Fruit fly (Drosophila melanogaster) whole organism, embryonic: ENCODE measurements around the gene L2HGDH.

Source experiments
- ATbp ChIP-seq: fragments of 200-800 bp; sonication (Bioruptor generic); optimal IDR thresholded peaks from 2 replicates; lab custom pipeline; 2017; ENCODE audit warnings: missing biosample characterization, mild to moderate bottlenecking, missing genetic modification characterization, missing genetic modification reagents
- Aef1 ChIP-seq: fragments of 200-800 bp; sonication (Bioruptor generic); IDR thresholded peaks from 3 replicates; pipeline ENCODE4 v1.3.6; 2022; ENCODE audit warnings: missing biosample characterization, missing genetic modification characterization
- Atf-2 ChIP-seq: fragments of 200-800 bp; sonication (Bioruptor generic); optimal IDR thresholded peaks from 2 replicates; lab custom pipeline; 2016; ENCODE audit warnings: missing biosample characterization, missing genetic modification characterization
- C15 ChIP-seq: fragments of 200-800 bp; sonication (Bioruptor generic); IDR thresholded peaks from 3 replicates; pipeline ENCODE4 v1.3.6; 2022; ENCODE audit warnings: missing biosample characterization, missing genetic modification characterization
- CG11093 ChIP-seq: fragments of 200-800 bp; sonication (Bioruptor generic); IDR thresholded peaks from 3 replicates; pipeline ENCODE4 v1.3.6; 2022; ENCODE audit warnings: missing biosample characterization, missing genetic modification characterization
- CG11398 ChIP-seq: fragments of 200-800 bp; sonication (Bioruptor generic); optimal IDR thresholded peaks from 2 replicates; lab custom pipeline; 2016; ENCODE audit warnings: missing biosample characterization, missing genetic modification characterization
- CG11723 ChIP-seq: fragments of 200-800 bp; sonication (Bioruptor generic); optimal IDR thresholded peaks from 2 replicates; lab custom pipeline; 2017; ENCODE audit warnings: missing biosample characterization, mild to moderate bottlenecking, missing genetic modification characterization
- CG12071 ChIP-seq: fragments of 200-800 bp; sonication (Bioruptor generic); optimal IDR thresholded peaks from 3 replicates; lab custom pipeline; 2018; ENCODE audit warnings: missing biosample characterization, mild to moderate bottlenecking, missing genetic modification characterization
- CG12104 ChIP-seq: fragments of 200-800 bp; sonication (Bioruptor generic); optimal IDR thresholded peaks from 3 replicates; lab custom pipeline; 2016; ENCODE audit warnings: missing biosample characterization, missing genetic modification characterization
- CG13894 ChIP-seq: fragments of 200-800 bp; sonication (Bioruptor generic); optimal IDR thresholded peaks from 3 replicates; lab custom pipeline; 2018; ENCODE audit warnings: missing biosample characterization, mild to moderate bottlenecking, missing genetic modification characterization, moderate library complexity
- CG14667 ChIP-seq: fragments of 200-800 bp; sonication (Bioruptor generic); IDR thresholded peaks from 2 replicates; pipeline ENCODE4 v1.3.6; 2022; ENCODE audit warnings: missing biosample characterization, missing genetic modification characterization
- CG17829 ChIP-seq: fragments of 200-800 bp; optimal IDR thresholded peaks from 2 replicates; lab custom pipeline; 2019; ENCODE audit warnings: missing biosample characterization, mild to moderate bottlenecking, missing genetic modification characterization, moderate library complexity
- CG2120 ChIP-seq: fragments of 200-800 bp; sonication (Bioruptor generic); optimal IDR thresholded peaks from 3 replicates; lab custom pipeline; 2016; ENCODE audit warnings: missing biosample characterization, missing genetic modification characterization
- CG6854 ChIP-seq: fragments of 200-800 bp; sonication (Bioruptor generic); optimal IDR thresholded peaks from 3 replicates; lab custom pipeline; 2017; ENCODE audit warnings: missing biosample characterization, mild to moderate bottlenecking, missing genetic modification characterization
- CG7839 ChIP-seq: fragments of 200-800 bp; sonication (Bioruptor generic); optimal IDR thresholded peaks from 3 replicates; lab custom pipeline; 2018; ENCODE audit warnings: missing biosample characterization, mild to moderate bottlenecking, missing genetic modification characterization, moderate library complexity
- CG7987 ChIP-seq: fragments of 200-800 bp; sonication (Bioruptor generic); optimal IDR thresholded peaks from 2 replicates; lab custom pipeline; 2018; ENCODE audit warnings: missing biosample characterization, mild to moderate bottlenecking, missing genetic modification characterization, moderate library complexity
- CG8281 ChIP-seq: fragments of 200-800 bp; sonication (Bioruptor generic); optimal IDR thresholded peaks from 2 replicates; lab custom pipeline; 2018; ENCODE audit warnings: missing biosample characterization, mild to moderate bottlenecking, missing genetic modification characterization, moderate library complexity
- CG8359 ChIP-seq: fragments of 200-800 bp; sonication (Bioruptor generic); optimal IDR thresholded peaks from 2 replicates; lab custom pipeline; 2017; ENCODE audit warnings: missing biosample characterization, mild to moderate bottlenecking, missing genetic modification characterization, borderline replicate concordance
- Deaf1 ChIP-seq: fragments of 200-800 bp; optimal IDR thresholded peaks from 3 replicates; lab custom pipeline; 2019; ENCODE audit warnings: missing biosample characterization, mild to moderate bottlenecking, missing genetic modification characterization, moderate library complexity
- Dref ChIP-seq: fragments of 200-800 bp; sonication (Bioruptor generic); IDR thresholded peaks from 2 replicates; pipeline ENCODE4 v1.3.6; 2022; ENCODE audit warnings: missing biosample characterization, missing genetic modification characterization
- ERR ChIP-seq: fragments of 200-800 bp; sonication (Bioruptor generic); optimal IDR thresholded peaks from 2 replicates; lab custom pipeline; 2016; ENCODE audit warnings: missing biosample characterization, missing genetic modification characterization
- H2.0 ChIP-seq: fragments of 200-800 bp; sonication (Bioruptor generic); IDR thresholded peaks from 2 replicates; pipeline ENCODE4 v1.3.6; 2022; ENCODE audit warnings: missing biosample characterization, missing genetic modification characterization
- HLH4C ChIP-seq: fragments of 200-800 bp; sonication (Bioruptor generic); IDR thresholded peaks from 3 replicates; pipeline ENCODE4 v1.3.6; 2022; ENCODE audit warnings: missing biosample characterization, missing genetic modification characterization; ENCODE audit not compliant: partially characterized antibody
- Hmr ChIP-seq: fragments of 200-800 bp; sonication (Bioruptor generic); optimal IDR thresholded peaks from 3 replicates; lab custom pipeline; 2017; ENCODE audit warnings: mild to moderate bottlenecking, missing biosample characterization, missing genetic modification reagents, missing genetic modification characterization
- Hr51 ChIP-seq, 2 experiments: fragments of 200-800 bp; sonication (Bioruptor generic); optimal IDR thresholded peaks; 2 replicates in 1 of 2; 3 replicates in 1 of 2; lab custom pipeline; 2016 to 2018; ENCODE audit warnings: missing biosample characterization in 2 of 2, missing genetic modification characterization in 2 of 2, mild to moderate bottlenecking in 1 of 2, moderate library complexity in 1 of 2
- Kr ChIP-seq: fragments of 200-800 bp; sonication (Bioruptor generic); optimal IDR thresholded peaks from 2 replicates; lab custom pipeline; 2017; ENCODE audit warnings: missing biosample characterization, mild to moderate bottlenecking, missing genetic modification characterization
- Oli ChIP-seq: fragments of 200-800 bp; sonication (Bioruptor generic); optimal IDR thresholded peaks from 2 replicates; lab custom pipeline; 2018; ENCODE audit warnings: missing biosample characterization, mild to moderate bottlenecking, missing genetic modification characterization, moderate library complexity
- Optix ChIP-seq: fragments of 200-800 bp; sonication (Bioruptor generic); IDR thresholded peaks from 3 replicates; pipeline ENCODE4 v1.3.6; 2022; ENCODE audit warnings: missing biosample characterization, missing genetic modification characterization
- Rx ChIP-seq: fragments of 200-800 bp; sonication (Bioruptor generic); IDR thresholded peaks from 2 replicates; pipeline ENCODE4 v1.3.6; 2022; ENCODE audit warnings: missing biosample characterization, missing genetic modification characterization
- Sin3A ChIP-seq: fragments of >200 bp; optimal IDR thresholded peaks from 2 replicates; lab custom pipeline; 2018
- Sry-β ChIP-seq: fragments of 200-800 bp; sonication (Bioruptor generic); optimal IDR thresholded peaks from 2 replicates; lab custom pipeline; 2018; ENCODE audit warnings: missing biosample characterization, mild to moderate bottlenecking, missing genetic modification characterization, moderate library complexity
- Ssrp ChIP-seq: fragments of 200-800 bp; sonication (Bioruptor generic); optimal IDR thresholded peaks from 2 replicates; lab custom pipeline; 2018; ENCODE audit warnings: missing biosample characterization, mild to moderate bottlenecking, missing genetic modification characterization, moderate library complexity
- YL-1 ChIP-seq: fragments of 200-800 bp; sonication (Bioruptor generic); optimal IDR thresholded peaks from 3 replicates; lab custom pipeline; 2017; ENCODE audit warnings: missing biosample characterization, mild to moderate bottlenecking, missing genetic modification characterization
- ap ChIP-seq: fragments of 200-800 bp; sonication (Bioruptor generic); IDR thresholded peaks from 2 replicates; pipeline ENCODE4 v1.3.6; 2022; ENCODE audit warnings: missing biosample characterization, missing genetic modification characterization
- cad ChIP-seq: fragments of >200 bp; optimal IDR thresholded peaks from 2 replicates; lab custom pipeline; 2017; ENCODE audit warnings: missing biosample characterization, missing genetic modification characterization
- crc ChIP-seq: fragments of 200-800 bp; sonication (Bioruptor generic); optimal IDR thresholded peaks from 2 replicates; lab custom pipeline; 2016; ENCODE audit warnings: missing biosample characterization, missing genetic modification characterization
- croc ChIP-seq: fragments of 200-800 bp; sonication (Bioruptor generic); conservative IDR thresholded peaks from 3 replicates; pipeline ENCODE4 v1.3.6; 2022; ENCODE audit warnings: missing biosample characterization, missing genetic modification characterization
- exex ChIP-seq: fragments of 200-800 bp; sonication (Bioruptor generic); optimal IDR thresholded peaks from 4 replicates; lab custom pipeline; 2018; ENCODE audit warnings: missing biosample characterization, mild to moderate bottlenecking, missing genetic modification characterization, moderate library complexity
- ham ChIP-seq: fragments of 200-800 bp; sonication (Bioruptor generic); IDR thresholded peaks from 2 replicates; pipeline ENCODE4 v1.3.6; 2022; ENCODE audit warnings: missing biosample characterization, missing genetic modification characterization
- kay ChIP-seq: fragments of 200-800 bp; sonication (Bioruptor generic); optimal IDR thresholded peaks from 2 replicates; lab custom pipeline; 2016; ENCODE audit warnings: missing biosample characterization, missing genetic modification characterization
- kni ChIP-seq: fragments of 200-800 bp; sonication (Bioruptor generic); optimal IDR thresholded peaks from 3 replicates; lab custom pipeline; 2017; ENCODE audit warnings: mild to moderate bottlenecking, missing biosample characterization, missing genetic modification reagents, missing genetic modification characterization
- p53 ChIP-seq: fragments of 200-800 bp; sonication (Bioruptor generic); optimal IDR thresholded peaks from 2 replicates; lab custom pipeline; 2016; ENCODE audit warnings: missing biosample characterization, missing genetic modification characterization
- pzg ChIP-seq: fragments of 200-800 bp; sonication (Bioruptor generic); optimal IDR thresholded peaks from 3 replicates; lab custom pipeline; 2018; ENCODE audit warnings: missing biosample characterization, mild to moderate bottlenecking, missing genetic modification characterization, moderate library complexity
- repo ChIP-seq: fragments of 200-800 bp; sonication (Bioruptor generic); optimal IDR thresholded peaks from 2 replicates; lab custom pipeline; 2016; ENCODE audit warnings: missing biosample characterization, missing genetic modification characterization
- scrt ChIP-seq: fragments of 200-800 bp; sonication (Bioruptor generic); optimal IDR thresholded peaks from 2 replicates; lab custom pipeline; 2018; ENCODE audit warnings: missing biosample characterization, mild to moderate bottlenecking, missing genetic modification characterization, moderate library complexity
- sim ChIP-seq: fragments of 200-800 bp; sonication (Bioruptor generic); IDR thresholded peaks from 2 replicates; pipeline ENCODE4 v1.3.6; 2022; ENCODE audit warnings: missing biosample characterization, missing genetic modification characterization
- so ChIP-seq: fragments of 200-800 bp; sonication (Bioruptor generic); IDR thresholded peaks from 3 replicates; pipeline ENCODE4 v1.3.6; 2022; ENCODE audit warnings: missing biosample characterization, missing genetic modification characterization
- tgo ChIP-seq: fragments of 200-800 bp; sonication (Bioruptor generic); IDR thresholded peaks from 3 replicates; pipeline ENCODE4 v1.3.6; 2022; ENCODE audit warnings: missing biosample characterization, missing genetic modification characterization
- twi ChIP-seq: fragments of 200-800 bp; optimal IDR thresholded peaks from 2 replicates; lab custom pipeline; 2019; ENCODE audit warnings: missing biosample characterization, mild to moderate bottlenecking, missing genetic modification characterization, moderate library complexity
- unc-4 ChIP-seq: fragments of 200-800 bp; sonication (Bioruptor generic); IDR thresholded peaks from 2 replicates; pipeline ENCODE4 v1.3.6; 2022; ENCODE audit warnings: missing biosample characterization, missing genetic modification characterization; ENCODE audit not compliant: partially characterized antibody
- vvl ChIP-seq: fragments of 200-800 bp; sonication (Bioruptor generic); IDR thresholded peaks from 2 replicates; pipeline ENCODE4 v1.3.6; 2022; ENCODE audit warnings: missing biosample characterization, missing genetic modification characterization
- zen2 ChIP-seq: fragments of 200-800 bp; sonication (Bioruptor generic); IDR thresholded peaks from 3 replicates; pipeline ENCODE4 v1.3.6; 2022; ENCODE audit warnings: missing biosample characterization, missing genetic modification characterization; ENCODE audit not compliant: partially characterized antibody

The L2HGDH gene

dm6 chr2L:19019160-19019592 is 44.9 kb upstream of the L2HGDH start (continued):
- peak; percentile 4 for TF ChIP-seq CG17829
- TF ChIP-seq croc (GFP tag; lab: Robert Waterston, UW): no peak
- no peak for TF ChIP-seq repo (GFP tag; lab: Kevin White, UChicago)
- no peak for TF ChIP-seq CG7987 (GFP tag; lab: Kevin White, UChicago)
- peak; percentile 48 for TF ChIP-seq Oli (tag; lab: Kevin White, UChicago)
- no peak for TF ChIP-seq CG11398 (GFP tag; lab: Kevin White, UChicago)
- TF ChIP-seq vvl (GFP tag; lab: Robert Waterston, UW): no peak
- no peak for TF ChIP-seq exex (tag; lab: Kevin White, UChicago)
- TF ChIP-seq CG8281 (tag; lab: Kevin White, UChicago): no peak
- TF ChIP-seq ham (GFP tag; lab: Robert Waterston, UW): no peak
- no peak for TF ChIP-seq sim (GFP tag; lab: Robert Waterston, UW)
- no peak for TF ChIP-seq Ssrp (tag; lab: Kevin White, UChicago)
- TF ChIP-seq so (GFP tag; lab: Robert Waterston, UW): no peak
- TF ChIP-seq crc: no peak
- no peak for TF ChIP-seq CG12071 (GFP tag; lab: Kevin White, UChicago)
- peak; percentile 38 for TF ChIP-seq CG7839
- no peak for TF ChIP-seq Sry-β (GFP tag; lab: Kevin White, UChicago)
- TF ChIP-seq CG6854 (GFP tag; lab: Kevin White, UChicago): peak; percentile 29
- no peak for TF ChIP-seq kay (GFP tag; lab: Kevin White, UChicago)
- no peak for TF ChIP-seq HLH4C (GFP tag; lab: Robert Waterston, UW)
- no peak for TF ChIP-seq Rx (GFP tag; lab: Robert Waterston, UW)
- TF ChIP-seq Dref (GFP tag; lab: Robert Waterston, UW): no peak
- no peak for TF ChIP-seq Atf-2 (GFP tag; lab: Kevin White, UChicago)
- no peak for TF ChIP-seq pzg (GFP tag; lab: Kevin White, UChicago)
- TF ChIP-seq cad (GFP tag; lab: Kevin White, UChicago): no peak
- no peak for TF ChIP-seq twi (tag; lab: Kevin White, UChicago)
- no peak for TF ChIP-seq Kr
- TF ChIP-seq Hmr (GFP tag; lab: Kevin White, UChicago): peak; percentile 54
- TF ChIP-seq Aef1 (GFP tag; lab: Robert Waterston, UW): no peak
- no peak for TF ChIP-seq CG11093 (GFP tag; lab: Robert Waterston, UW)
- no peak for TF ChIP-seq ATbp (GFP tag; lab: Kevin White, UChicago)
- TF ChIP-seq Hr51 (GFP tag; optimal IDR thresholded peaks at IDR 0.05; lab: Kevin White, UChicago): no peak
- no peak for TF ChIP-seq H2.0 (GFP tag; lab: Robert Waterston, UW)
- TF ChIP-seq scrt: no peak
- no peak for TF ChIP-seq Optix
- TF ChIP-seq Sin3A (lab: Kevin White, UChicago): no peak
- no peak for TF ChIP-seq p53
- TF ChIP-seq Deaf1 (tag; lab: Kevin White, UChicago): no peak
- TF ChIP-seq unc-4 (GFP tag; lab: Robert Waterston, UW): no peak
- TF ChIP-seq tgo (GFP tag; lab: Robert Waterston, UW): no peak
- no peak for TF ChIP-seq zen2 (GFP tag; lab: Robert Waterston, UW)
- no peak for TF ChIP-seq YL-1
- TF ChIP-seq ERR: no peak
- no peak for TF ChIP-seq CG12104 (GFP tag; lab: Kevin White, UChicago)
- no peak for TF ChIP-seq kni
- TF ChIP-seq CG14667 (GFP tag; lab: Robert Waterston, UW): no peak
- TF ChIP-seq CG2120 (GFP tag; lab: Kevin White, UChicago): peak; percentile 66
- no peak for TF ChIP-seq CG8359 (GFP tag; lab: Kevin White, UChicago)
- TF ChIP-seq CG11723: no peak
- no peak for TF ChIP-seq ap
- TF ChIP-seq C15 (GFP tag; lab: Robert Waterston, UW): no peak
- no peak for TF ChIP-seq CG13894 (tag; lab: Kevin White, UChicago)
